Worm (Caenorhabditis elegans) whole organism, L4 larva: ENCODE data around the gene slc-5A12.

Experiments used
- F26F4.8 ChIP-seq: fragments of 200-800 bp; sonication (Bioruptor generic); conservative IDR thresholded peaks from 2 replicates; pipeline ENCODE4 v1.3.6; 2022; ENCODE audit warnings: missing genetic modification characterization, missing compliant biosample characterization
- F44E2.7 ChIP-seq: fragments of 200-800 bp; sonication (Bioruptor generic); IDR thresholded peaks from 2 replicates; pipeline ENCODE4 v2.1.2; 2022; ENCODE audit warnings: missing genetic modification characterization, missing compliant biosample characterization
- T26A8.4 ChIP-seq: fragments of 200-800 bp; sonication (Bioruptor generic); IDR thresholded peaks from 2 replicates; pipeline ENCODE4 v1.3.6; 2022; ENCODE audit warnings: missing genetic modification characterization, missing compliant biosample characterization
- Y105C5A.15 ChIP-seq: fragments of 200-800 bp; sonication (Bioruptor generic); IDR thresholded peaks from 2 replicates; pipeline ENCODE4 v1.3.6; 2022; ENCODE audit warnings: missing genetic modification characterization, missing compliant biosample characterization
- ZK337.2 ChIP-seq: fragments of 200-800 bp; sonication (Bioruptor generic); IDR thresholded peaks from 2 replicates; pipeline ENCODE4 v1.3.6; 2022; ENCODE audit warnings: missing genetic modification reagents, missing genetic modification characterization, missing compliant biosample characterization
- ZK546.5 ChIP-seq, 2 experiments: sonication (generic microtip); optimal IDR thresholded peaks; 2 replicates each; lab custom pipeline; 2017; ENCODE audit warnings: missing biosample characterization in 2 of 2, missing genetic modification characterization in 2 of 2
- arid-1 ChIP-seq: fragments of 200-800 bp; sonication (Bioruptor generic); conservative IDR thresholded peaks from 2 replicates; pipeline ENCODE4 v1.3.6; 2022; ENCODE audit warnings: missing genetic modification reagents, missing genetic modification characterization, missing compliant biosample characterization
- ceh-20 ChIP-seq: fragments of 200-800 bp; sonication (Bioruptor generic); IDR thresholded peaks from 2 replicates; pipeline ENCODE4 v1.3.6; 2022; ENCODE audit warnings: missing genetic modification reagents, missing genetic modification characterization, missing compliant biosample characterization
- ceh-32 ChIP-seq: sonication (generic microtip); optimal IDR thresholded peaks from 2 replicates; lab custom pipeline; 2016; ENCODE audit warnings: mild to moderate bottlenecking, missing genetic modification characterization, missing compliant biosample characterization; ENCODE audit not compliant: poor library complexity
- ceh-44 ChIP-seq: fragments of 200-800 bp; sonication (Bioruptor generic); IDR thresholded peaks from 2 replicates; pipeline ENCODE4 v1.3.6; 2022; ENCODE audit warnings: missing genetic modification reagents, missing genetic modification characterization, missing compliant biosample characterization
- ceh-62 ChIP-seq: sonication (generic microtip); optimal IDR thresholded peaks from 2 replicates; lab custom pipeline; 2017; ENCODE audit warnings: missing biosample characterization, missing genetic modification characterization
- ceh-82 ChIP-seq: sonication (generic microtip); optimal IDR thresholded peaks from 2 replicates; lab custom pipeline; 2017; ENCODE audit warnings: missing biosample characterization, missing genetic modification characterization
- ces-1 ChIP-seq: fragments of 150-350 bp; sonication (generic microtip); optimal IDR thresholded peaks from 4 replicates; lab custom pipeline; 2014; ENCODE audit warnings: missing biosample characterization, missing genetic modification reagents, missing genetic modification characterization
- cey-2 ChIP-seq: sonication (generic microtip); optimal IDR thresholded peaks from 3 replicates; lab custom pipeline; 2017; ENCODE audit warnings: missing genetic modification characterization, mild to moderate bottlenecking, missing compliant biosample characterization, antibody characterized with exemption, borderline replicate concordance; ENCODE audit not compliant: insufficient read depth
- daf-8 ChIP-seq: fragments of 200-800 bp; sonication (Bioruptor generic); IDR thresholded peaks from 2 replicates; pipeline ENCODE4 v1.3.6; 2022; ENCODE audit warnings: missing genetic modification characterization, missing compliant biosample characterization
- dmd-8 ChIP-seq: fragments of 200-800 bp; sonication (Bioruptor generic); IDR thresholded peaks from 2 replicates; pipeline ENCODE4 v1.3.6; 2022; ENCODE audit warnings: missing genetic modification characterization, missing compliant biosample characterization
- dmd-9 ChIP-seq: fragments of 200-800 bp; sonication (Bioruptor generic); IDR thresholded peaks from 2 replicates; pipeline ENCODE4 v1.3.6; 2022; ENCODE audit warnings: missing genetic modification reagents, missing genetic modification characterization, missing compliant biosample characterization
- egl-43 ChIP-seq: fragments of 200-800 bp; sonication (Bioruptor generic); IDR thresholded peaks from 2 replicates; pipeline ENCODE4 v1.3.6; 2022; ENCODE audit warnings: missing genetic modification reagents, missing genetic modification characterization, missing compliant biosample characterization
- fos-1 ChIP-seq: fragments of 150-350 bp; optimal IDR thresholded peaks from 2 replicates; lab custom pipeline; 2014; ENCODE audit warnings: missing biosample characterization, missing genetic modification characterization
- gei-8 ChIP-seq: fragments of 200-800 bp; sonication (Bioruptor generic); optimal IDR thresholded peaks from 2 replicates; lab custom pipeline; 2018; ENCODE audit warnings: mild to moderate bottlenecking, missing genetic modification characterization, missing compliant biosample characterization
- hif-1 ChIP-seq, 2 experiments: sonication (generic microtip); optimal IDR thresholded peaks; 2 replicates each; lab custom pipeline; 2016 to 2017; ENCODE audit warnings: missing compliant biosample characterization in 2 of 2, missing genetic modification characterization in 2 of 2, missing genetic modification reagents in 2 of 2, missing genotype in 2 of 2, mild to moderate bottlenecking in 1 of 2
- hlh-11 ChIP-seq: fragments of 200-800 bp; sonication (Bioruptor generic); optimal IDR thresholded peaks from 2 replicates; lab custom pipeline; 2018; ENCODE audit warnings: mild to moderate bottlenecking, missing genetic modification characterization, missing compliant biosample characterization
- lim-7 ChIP-seq: fragments of 200-800 bp; sonication (Bioruptor generic); IDR thresholded peaks from 2 replicates; pipeline ENCODE4 v1.3.6; 2022; ENCODE audit warnings: missing genetic modification characterization, missing compliant biosample characterization
- lin-1 ChIP-seq: fragments of 200-800 bp; sonication (Bioruptor generic); IDR thresholded peaks from 2 replicates; pipeline ENCODE4 v1.3.6; 2022; ENCODE audit warnings: missing genetic modification reagents, missing genetic modification characterization, missing compliant biosample characterization
- lin-38 ChIP-seq: fragments of 200-800 bp; sonication (Bioruptor generic); IDR thresholded peaks from 2 replicates; pipeline ENCODE4 v1.3.6; 2022; ENCODE audit warnings: missing genetic modification reagents, missing genetic modification characterization, missing compliant biosample characterization
- lir-3 ChIP-seq: sonication (generic microtip); optimal IDR thresholded peaks from 2 replicates; lab custom pipeline; 2016; ENCODE audit warnings: mild to moderate bottlenecking, missing genetic modification characterization, missing compliant biosample characterization
- mdt-29 ChIP-seq: fragments of 200-800 bp; sonication (Bioruptor generic); IDR thresholded peaks from 2 replicates; pipeline ENCODE4 v1.3.6; 2022; ENCODE audit warnings: missing genetic modification reagents, missing genetic modification characterization, missing compliant biosample characterization
- mep-1 ChIP-seq: fragments of 150-350 bp; sonication (generic microtip); optimal IDR thresholded peaks from 3 replicates; lab custom pipeline; 2014; ENCODE audit warnings: missing biosample characterization, missing genetic modification characterization
- mes-2 ChIP-seq: sonication (generic microtip); optimal IDR thresholded peaks from 2 replicates; lab custom pipeline; 2016; ENCODE audit warnings: missing genotype, mild to moderate bottlenecking, missing genetic modification characterization, missing compliant biosample characterization; ENCODE audit not compliant: poor library complexity, severe bottlenecking
- nhr-102 ChIP-seq: sonication (generic microtip); optimal IDR thresholded peaks from 2 replicates; lab custom pipeline; 2016; ENCODE audit warnings: mild to moderate bottlenecking, missing genetic modification characterization, moderate library complexity, missing compliant biosample characterization
- nhr-111 ChIP-seq: fragments of 200-800 bp; sonication (Bioruptor generic); optimal IDR thresholded peaks from 2 replicates; lab custom pipeline; 2018; ENCODE audit warnings: mild to moderate bottlenecking, missing genetic modification characterization, missing compliant biosample characterization
- nhr-25 ChIP-seq: sonication (generic microtip); optimal IDR thresholded peaks from 2 replicates; lab custom pipeline; 2017; ENCODE audit warnings: missing genetic modification characterization, mild to moderate bottlenecking, missing compliant biosample characterization, antibody characterized with exemption, moderate library complexity, borderline replicate concordance; ENCODE audit not compliant: insufficient read depth
- nhr-41 ChIP-seq: fragments of 200-800 bp; sonication (Bioruptor generic); IDR thresholded peaks from 2 replicates; pipeline ENCODE4 v1.3.6; 2022; ENCODE audit warnings: missing genetic modification reagents, missing genetic modification characterization, missing compliant biosample characterization
- nhr-42 ChIP-seq: fragments of 200-800 bp; sonication (Bioruptor generic); IDR thresholded peaks from 2 replicates; pipeline ENCODE4 v1.3.6; 2022; ENCODE audit warnings: missing genetic modification characterization, missing compliant biosample characterization
- pha-4 ChIP-seq, 2 experiments: fragments of 150-350 bp in 1 of 2; fragments of 200-800 bp in 1 of 2; sonication (Bioruptor generic) in 1 of 2; IDR thresholded peaks in 1 of 2; optimal IDR thresholded peaks in 1 of 2; 2 replicates each; pipeline versions ENCODE4 v1.3.6 to Lab custom; 2014 to 2022; ENCODE audit warnings: missing genetic modification characterization in 2 of 2, missing genetic modification reagents in 2 of 2, missing biosample characterization in 1 of 2, missing compliant biosample characterization in 1 of 2
- php-3 ChIP-seq: fragments of 200-800 bp; sonication (Bioruptor generic); IDR thresholded peaks from 2 replicates; pipeline ENCODE4 v1.3.6; 2022; ENCODE audit warnings: missing genetic modification reagents, missing genetic modification characterization, missing compliant biosample characterization
- pqm-1 ChIP-seq: sonication (generic microtip); optimal IDR thresholded peaks from 2 replicates; lab custom pipeline; 2017; ENCODE audit warnings: missing biosample characterization, missing genetic modification characterization
- rbr-2 ChIP-seq: sonication (generic microtip); optimal IDR thresholded peaks from 2 replicates; lab custom pipeline; 2016; ENCODE audit warnings: missing genotype, missing genetic modification characterization, missing compliant biosample characterization
- snpc-4 ChIP-seq: fragments of 150-350 bp; optimal IDR thresholded peaks from 2 replicates; lab custom pipeline; 2014; ENCODE audit warnings: missing biosample characterization, missing genetic modification characterization
- tra-1 ChIP-seq: fragments of 200-800 bp; sonication (Bioruptor generic); IDR thresholded peaks from 2 replicates; pipeline ENCODE4 v1.3.6; 2022; ENCODE audit warnings: missing genetic modification reagents, missing genetic modification characterization, missing compliant biosample characterization
- unc-39 ChIP-seq: sonication (generic microtip); optimal IDR thresholded peaks from 2 replicates; lab custom pipeline; 2017; ENCODE audit warnings: missing biosample characterization, missing genetic modification characterization
- unc-62 ChIP-seq, 3 experiments: fragments of 150-350 bp in 1 of 3; sonication (generic microtip); optimal IDR thresholded peaks in 2 of 3; peaks in 1 of 3; 1 replicate in 1 of 3; 2 replicates in 2 of 3; lab custom pipeline; 2014 to 2017; ENCODE audit warnings: missing biosample characterization in 3 of 3, missing genetic modification characterization in 3 of 3, missing genetic modification reagents in 3 of 3, missing genotype in 1 of 3
- vab-7 ChIP-seq: fragments of 200-800 bp; sonication (Bioruptor generic); IDR thresholded peaks from 2 replicates; pipeline ENCODE4 v1.3.6; 2022; ENCODE audit warnings: missing genetic modification reagents, missing genetic modification characterization, missing compliant biosample characterization
- zfp-2 ChIP-seq: sonication (generic microtip); optimal IDR thresholded peaks from 2 replicates; lab custom pipeline; 2016; ENCODE audit warnings: mild to moderate bottlenecking, missing genetic modification characterization, missing compliant biosample characterization
- ztf-11 ChIP-seq: fragments of 150-350 bp; optimal IDR thresholded peaks from 2 replicates; lab custom pipeline; 2014; ENCODE audit warnings: missing biosample characterization, missing genetic modification characterization
- ztf-7 ChIP-seq: fragments of 150-350 bp; optimal IDR thresholded peaks from 2 replicates; lab custom pipeline; 2014; ENCODE audit warnings: missing biosample characterization, missing genetic modification characterization

Gene slc-5A12

ce11 chrIV:11928388-11928787 is 8.8 kb upstream of the slc-5A12 start (continued):
- TF ChIP-seq T26A8.4 (GFP tag; lab: Robert Waterston, UW): peak; percentile 56
- TF ChIP-seq lin-38 (GFP tag; lab: Robert Waterston, UW): no peak; the same call in 1 of the 2 replicates
- peak; percentile 57 for TF ChIP-seq hlh-11 (tag; lab: Kevin White, UChicago)
- no peak for TF ChIP-seq fos-1 (tag; lab: Kevin White, UChicago)
- TF ChIP-seq ces-1 (GFP tag; lab: Kevin White, UChicago): no peak
- no peak for TF ChIP-seq pqm-1 (tag; lab: Kevin White, UChicago)
- peak; percentile 70; the same call in 1 of the 2 replicates for TF ChIP-seq nhr-42 (GFP tag; lab: Robert Waterston, UW)
- TF ChIP-seq lin-1 (GFP tag; lab: Robert Waterston, UW): 0 out of 2 replicates have a peak, but pooled peaks have one; percentile 53
- TF ChIP-seq gei-8 (GFP tag; lab: Kevin White, UChicago): no peak
- TF ChIP-seq mep-1: no peak
- no peak; the same call in 1 of the 2 replicates for TF ChIP-seq mdt-29 (GFP tag; lab: Robert Waterston, UW)
- TF ChIP-seq dmd-9: no peak
- no peak for TF ChIP-seq nhr-111 (GFP tag; lab: Kevin White, UChicago)
- TF ChIP-seq ceh-32: no peak
- peak; percentile 21 for TF ChIP-seq nhr-102 (tag; lab: Kevin White, UChicago)
- no peak for TF ChIP-seq mes-2 (tag; lab: Kevin White, UChicago)
- no peak; the same call in 1 of the 2 replicates for TF ChIP-seq php-3 (GFP tag; lab: Robert Waterston, UW)
- no peak for TF ChIP-seq ceh-62 (tag; lab: Kevin White, UChicago)
- TF ChIP-seq ZK337.2 (GFP tag; lab: Robert Waterston, UW): peak; percentile 47; the same call in 1 of the 2 replicates
- peak; percentile 69; the same call in 1 of the 2 replicates for TF ChIP-seq ceh-44 (GFP tag; lab: Robert Waterston, UW)
- TF ChIP-seq lir-3 (tag; lab: Kevin White, UChicago): no peak
- peak; percentile 87; the same call in 1 of the 2 replicates for TF ChIP-seq dmd-8
- TF ChIP-seq cey-2 (tag; lab: Kevin White, UChicago): no peak
- peak; percentile 71 for TF ChIP-seq arid-1 (GFP tag; lab: Robert Waterston, UW)
- peak; percentile 4 for TF ChIP-seq ztf-7 (tag; lab: Kevin White, UChicago)
- TF ChIP-seq Y105C5A.15 (GFP tag; lab: Robert Waterston, UW): no peak
- no peak for TF ChIP-seq nhr-25 (tag; lab: Kevin White, UChicago)
- peak; percentile 59; the same call in 1 of the 2 replicates for TF ChIP-seq F26F4.8 (GFP tag; lab: Robert Waterston, UW)
- TF ChIP-seq pha-4 (GFP tag; IDR thresholded peaks at IDR 0.05; lab: Robert Waterston, UW): no peak
- TF ChIP-seq pha-4 (tag; optimal IDR thresholded peaks at IDR 0.05; lab: Kevin White, UChicago): no peak
- TF ChIP-seq ceh-20 (GFP tag; lab: Robert Waterston, UW): 0 out of 2 replicates have a peak, but pooled peaks have one; percentile 45
- TF ChIP-seq hif-1 (tag; optimal IDR thresholded peaks at IDR 0.05; lab: Kevin White, UChicago): no peak
- TF ChIP-seq rbr-2 (tag; lab: Kevin White, UChicago): peak; percentile 45
- peak; percentile 87 for TF ChIP-seq egl-43
- peak; percentile 64; the same call in 1 of the 2 replicates for TF ChIP-seq vab-7
- no peak for TF ChIP-seq snpc-4 (tag; lab: Kevin White, UChicago)
- TF ChIP-seq tra-1 (GFP tag; lab: Robert Waterston, UW): 0 out of 2 replicates have a peak, but pooled peaks have one; percentile 33

- TF ChIP-seq dmd-9 (no peak), ceh-82 (tag; lab: Kevin White, UChicago) (no peak), zfp-2 (no peak), ceh-62 (tag; lab: Kevin White, UChicago) (no peak), unc-62 (GFP tag; optimal IDR thresholded peaks at IDR 0.05 in 1 of 2; lab: Kevin White, UChicago) (no peak), unc-62 (tag; optimal IDR thresholded peaks at IDR 0.05; lab: Kevin White, UChicago) (no peak), pqm-1 (tag; lab: Kevin White, UChicago) (no peak), nhr-41 (GFP tag; lab: Robert Waterston, UW) (no peak), unc-39 (tag; lab: Kevin White, UChicago) (no peak), ztf-7 (tag; lab: Kevin White, UChicago) (no peak), ztf-11 (tag; lab: Kevin White, UChicago) (no peak), ZK546.5 (tag; optimal IDR thresholded peaks at IDR 0.05; lab: Kevin White, UChicago) (no peak), dmd-8 (no peak), F44E2.7 (GFP tag; lab: Robert Waterston, UW) (no peak), lim-7 (GFP tag; lab: Robert Waterston, UW) (no peak), daf-8 (GFP tag; lab: Robert Waterston, UW) (no peak)
Measured at ce11 chrIV:11930572-11930971, 6.6 kb upstream of the slc-5A12 start, which contains the start of gene nhx-9. Gene nhx-9 (plus strand): TSS chrIV:11930872.
